Fruit fly (Drosophila melanogaster) Kc167 (cell line): ENCODE measurements around the gene CG45071.

Experiments used
- Myc ChIP-seq: fragments of >200 bp; optimal IDR thresholded peaks from 2 replicates; lab custom pipeline; 2017; ENCODE audit warnings: missing external identifiers
- Sin3A ChIP-seq: fragments of >200 bp; optimal IDR thresholded peaks from 2 replicates; lab custom pipeline; 2018; ENCODE audit warnings: missing external identifiers
- h ChIP-seq: fragments of >200 bp; optimal IDR thresholded peaks from 3 replicates; lab custom pipeline; 2018; ENCODE audit warnings: missing external identifiers
- insv ChIP-seq: fragments of >200 bp; optimal IDR thresholded peaks from 3 replicates; lab custom pipeline; 2018; ENCODE audit warnings: missing external identifiers
- psq ChIP-seq: fragments of >200 bp; optimal IDR thresholded peaks from 2 replicates; lab custom pipeline; 2017; ENCODE audit warnings: missing external identifiers
- ttk ChIP-seq: sonication (Bioruptor generic); optimal IDR thresholded peaks from 2 replicates; lab custom pipeline; 2017; ENCODE audit warnings: missing external identifiers

CG45071 gene

dm6 chr3L:15146643-15147187 lies 41.0 kb downstream of the CG45071 start, which contains the start of gene FucTA:
FucTA (plus strand) TSS chr3L:15147137.
- TF ChIP-seq Myc (no peak), Sin3A (lab: Kevin White, UChicago) (no peak), psq (no peak), insv (lab: Kevin White, UChicago) (no peak), h (lab: Kevin White, UChicago) (no peak), ttk (lab: Kevin White, UChicago) (no peak)

dm6 chr3L:15150028-15150427 lies 44.3 kb downstream of the CG45071 start:
- TF ChIP-seq insv (lab: Kevin White, UChicago), result no peak
- TF ChIP-seq Myc, result no peak
- no peak for TF ChIP-seq Sin3A (lab: Kevin White, UChicago)
- TF ChIP-seq ttk (lab: Kevin White, UChicago), result no peak
- no peak for TF ChIP-seq psq
- no peak for TF ChIP-seq h (lab: Kevin White, UChicago)

DNA sequence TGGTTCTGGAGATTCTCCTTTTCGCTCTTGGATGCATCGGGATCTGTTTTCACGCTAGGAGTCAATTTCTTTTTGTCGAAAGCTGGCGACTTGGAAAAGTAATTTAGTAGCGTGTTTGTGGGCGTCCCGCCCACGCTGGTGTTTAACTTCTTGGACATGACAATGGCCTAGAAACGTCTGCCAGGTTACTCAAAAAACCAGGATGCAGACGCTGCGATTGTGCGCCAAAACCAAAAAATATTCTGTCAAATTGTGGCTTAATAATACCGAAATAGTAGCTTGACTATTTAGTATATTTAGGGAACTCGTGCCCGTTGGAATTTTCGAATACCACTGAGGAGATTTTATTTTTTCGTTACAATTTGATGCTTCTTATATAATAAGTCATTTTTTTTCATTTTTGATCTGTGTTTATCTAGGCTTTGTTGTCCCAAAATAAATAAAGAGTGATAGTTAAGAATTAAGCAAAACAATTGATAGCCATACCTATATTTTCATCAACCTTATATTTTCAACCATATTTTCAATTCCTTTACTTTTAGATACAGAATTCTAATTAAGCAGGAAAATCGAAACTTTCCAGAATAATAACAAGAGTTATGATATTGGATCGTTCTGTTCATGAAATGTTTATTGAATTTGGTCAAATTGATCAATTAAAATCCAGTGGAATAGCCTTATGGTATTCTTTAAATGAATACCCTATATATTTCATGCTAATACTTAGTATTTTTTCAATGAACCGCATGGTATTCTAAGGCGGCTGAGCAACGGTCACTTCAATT lies 52.8 kb downstream of the CG45071 start, which contains the start of the genes Msh6 and Prp31:
TSS of gene Msh6 (minus strand) at position 233 of the 785 bp plus-strand sequence.
TSS of gene Prp31 (plus strand) at position 771 of the 785 bp plus-strand sequence.
- no peak for TF ChIP-seq Sin3A (lab: Kevin White, UChicago)
- no peak for TF ChIP-seq insv (lab: Kevin White, UChicago)
- TF ChIP-seq h (lab: Kevin White, UChicago), result no peak
- TF ChIP-seq psq, result no peak
- TF ChIP-seq Myc, result no peak
- TF ChIP-seq ttk (lab: Kevin White, UChicago), result no peak
